Worm (Caenorhabditis elegans): ENCODE data around the gene F36D3.5.

F36D3.5 gene

DNA sequence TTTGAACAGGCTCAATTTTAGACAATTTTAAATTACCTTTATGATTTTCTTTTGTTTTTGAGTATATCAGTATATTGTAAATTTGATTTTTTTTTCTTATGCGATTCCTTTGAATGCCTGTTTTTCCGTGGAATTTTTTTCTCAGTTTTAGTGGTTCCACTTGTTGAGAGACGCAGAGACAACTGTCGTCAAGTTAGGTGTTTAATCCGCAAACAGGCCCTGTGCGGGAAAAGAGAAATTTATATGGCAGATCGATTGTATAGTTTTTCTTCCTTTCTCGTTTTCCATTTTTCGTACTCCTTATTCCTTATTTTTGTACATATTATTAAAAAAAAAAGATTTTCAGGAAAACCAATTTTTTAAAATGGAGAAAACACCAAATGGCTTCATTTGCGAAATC, 16.0 kb downstream of the F36D3.5 start, which contains the start of gene F36D3.1:
TSS of gene F36D3.1 (plus strand) at position 347 of the 400 bp plus-strand sequence.
- no peak for TF ChIP-seq unc-62 (GFP tag; optimal IDR thresholded peaks at IDR 0.05)

DNA sequence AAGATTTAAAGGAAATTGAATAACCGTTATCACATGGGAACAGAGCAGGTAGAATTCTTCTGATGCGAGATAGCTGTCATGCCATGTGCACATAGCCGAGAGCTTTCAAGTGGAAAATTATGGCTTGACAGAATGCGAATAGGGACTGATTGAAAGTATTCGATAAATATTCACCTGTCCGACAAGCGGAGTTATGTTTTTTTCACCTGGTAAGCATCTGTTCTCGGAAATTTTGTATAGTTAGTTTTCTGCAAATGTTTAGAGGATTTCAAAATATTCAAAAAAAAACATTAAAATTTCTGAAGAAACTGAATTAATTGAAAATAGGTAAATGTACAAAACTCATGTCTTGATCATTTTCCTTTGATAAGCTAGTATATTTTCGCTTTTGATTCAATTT, 17.5 kb downstream of the F36D3.5 start, which contains the start of gene srh-136:
TSS of gene srh-136 (minus strand) at position 93 of the 400 bp plus-strand sequence.
- TF ChIP-seq unc-62 (GFP tag; optimal IDR thresholded peaks at IDR 0.05): no peak

DNA sequence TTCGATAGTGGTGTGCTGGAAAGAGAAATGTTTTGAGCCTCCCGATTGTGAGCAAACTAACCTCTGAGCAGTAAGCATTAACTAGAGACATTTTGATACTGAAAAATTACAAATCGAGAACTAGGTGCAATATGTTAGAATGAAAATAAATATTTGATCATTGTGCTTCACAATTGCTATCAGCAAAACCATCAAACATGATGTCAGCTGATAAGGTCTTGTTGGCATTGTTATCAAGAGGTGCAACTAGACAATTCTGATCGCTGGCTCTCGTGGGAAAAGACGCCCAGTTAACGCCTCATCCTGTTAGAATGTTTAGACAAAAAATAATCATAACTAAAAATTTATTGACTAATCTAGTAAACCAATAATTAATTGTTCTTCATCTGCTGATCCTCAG, 20.7 kb downstream of the F36D3.5 start, which contains the start of gene comt-2:
TSS of gene comt-2 (minus strand) at position 131 of the 400 bp plus-strand sequence.
- TF ChIP-seq unc-62 (GFP tag; optimal IDR thresholded peaks at IDR 0.05): no peak

DNA sequence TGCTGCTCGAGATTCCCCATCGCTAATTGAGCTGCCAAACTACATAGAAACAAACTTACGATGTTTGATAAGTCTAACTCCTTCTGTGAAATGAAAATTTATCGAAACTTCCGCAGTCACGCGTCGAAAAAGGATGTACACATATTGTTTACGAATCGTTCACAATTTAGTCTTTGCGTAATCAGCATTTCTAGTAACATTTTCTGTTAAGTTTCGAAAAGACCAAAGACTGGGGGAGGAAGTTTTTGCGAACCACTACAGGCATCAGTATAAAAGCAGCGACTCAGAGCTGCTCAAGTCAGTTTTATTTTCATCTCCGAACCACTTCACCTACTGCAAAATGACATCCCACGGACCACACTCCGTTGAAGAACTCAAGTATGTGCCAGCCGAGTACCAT, 26.9 kb downstream of the F36D3.5 start, which contains the start of gene sqst-4:
TSS of gene sqst-4 (plus strand) at position 301 of the 400 bp plus-strand sequence.
- TF ChIP-seq unc-62 (GFP tag; optimal IDR thresholded peaks at IDR 0.05): no peak

DNA sequence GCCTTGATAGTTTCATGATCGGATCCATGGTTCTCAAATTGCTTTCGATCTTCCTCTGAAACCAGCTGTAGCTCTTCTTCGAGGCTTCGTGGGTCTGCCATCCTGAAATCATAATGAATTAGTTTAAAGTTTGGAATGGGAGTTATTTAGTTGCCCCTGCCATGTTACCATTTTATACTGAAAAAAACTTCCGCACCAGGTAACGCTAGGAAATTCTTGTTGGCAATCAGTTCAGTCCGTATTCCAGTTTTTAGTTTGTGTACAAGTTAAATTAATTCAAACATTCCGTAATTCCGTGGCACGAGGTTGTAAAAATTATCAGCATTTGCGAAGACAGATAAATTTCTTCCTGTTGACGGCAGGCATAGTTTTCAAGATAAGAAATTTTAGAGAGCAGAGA, 27.6 kb downstream of the F36D3.5 start, which contains the start of gene Y32B12A.5:
TSS of gene Y32B12A.5 (minus strand) at position 101 of the 400 bp plus-strand sequence.
- no peak for TF ChIP-seq unc-62 (GFP tag; optimal IDR thresholded peaks at IDR 0.05)

DNA sequence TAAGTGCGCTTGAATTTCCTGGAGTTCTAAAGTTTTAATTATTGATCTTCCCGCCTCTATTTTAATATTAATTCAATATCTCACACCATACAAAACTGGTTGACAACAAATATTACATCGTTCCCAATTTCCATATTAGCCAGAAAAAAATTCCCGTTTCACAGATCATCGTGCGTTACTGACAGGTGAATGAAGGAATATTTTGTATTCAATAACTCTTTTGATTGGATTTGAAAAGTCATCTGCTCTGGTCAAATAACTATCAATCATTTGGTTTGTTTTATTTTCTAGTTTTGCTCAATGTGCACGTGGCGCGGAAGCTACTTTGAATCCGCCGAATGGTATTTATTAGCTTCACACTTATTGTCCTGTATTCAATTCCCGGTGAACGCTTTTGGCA, 31.4 kb downstream of the F36D3.5 start, which contains the start of gene srh-139:
TSS of gene srh-139 (plus strand) at position 301 of the 400 bp plus-strand sequence.
- no peak for TF ChIP-seq unc-62 (GFP tag; optimal IDR thresholded peaks at IDR 0.05)

DNA sequence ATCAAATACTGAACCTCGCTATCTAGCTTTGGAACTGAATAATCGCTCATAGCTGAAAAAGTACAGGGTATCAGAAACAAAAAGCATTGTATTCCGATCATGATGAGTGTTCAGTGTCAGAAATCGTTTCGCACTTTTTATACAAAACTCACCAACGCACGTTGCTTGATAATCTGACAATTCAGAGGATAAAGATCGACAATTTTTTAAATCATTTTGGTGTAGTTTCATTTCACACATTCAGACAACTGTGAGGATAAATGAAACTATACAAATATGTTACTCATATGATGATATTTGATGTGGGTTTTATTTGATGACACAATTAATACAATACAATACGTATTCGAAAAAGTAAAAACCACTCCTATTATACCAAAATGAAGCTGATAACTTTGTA, 32.0 kb downstream of the F36D3.5 start, which contains the start of gene F57E7.2:
TSS of gene F57E7.2 (minus strand) at position 101 of the 400 bp plus-strand sequence.
- no peak for TF ChIP-seq unc-62 (GFP tag; optimal IDR thresholded peaks at IDR 0.05)

DNA sequence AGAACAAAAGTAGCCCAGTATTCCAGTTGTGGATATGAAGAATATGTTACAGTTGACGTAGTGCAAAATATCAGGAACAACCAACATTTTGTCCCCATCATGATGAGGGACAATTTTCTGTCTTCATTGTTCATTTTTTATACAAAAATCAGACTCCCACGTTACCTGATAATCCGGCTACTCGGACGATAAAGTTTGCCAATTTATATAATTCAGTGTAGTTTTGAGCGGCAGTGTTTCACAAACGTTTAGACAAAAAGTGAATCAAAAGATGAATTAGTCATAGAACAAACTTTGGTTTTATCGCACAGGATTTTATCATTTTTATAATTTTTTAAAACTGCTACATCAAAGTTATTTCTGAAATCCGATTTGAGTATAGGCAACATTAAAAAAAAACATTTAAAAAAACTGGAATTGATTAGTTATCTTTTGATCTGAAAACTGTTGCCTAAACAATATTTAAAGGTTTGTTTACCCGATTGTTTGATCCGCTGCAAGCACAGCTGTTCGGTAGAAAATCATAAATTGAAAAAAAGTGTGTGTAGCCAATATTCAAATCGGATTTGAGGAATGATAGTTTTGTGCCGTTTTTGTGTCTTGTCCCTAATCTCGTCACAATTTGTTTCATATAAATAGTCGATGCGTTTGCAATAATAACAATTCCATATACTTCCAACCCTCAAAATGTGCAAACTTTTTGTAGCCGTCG, 34.0 kb downstream of the F36D3.5 start, which contains the start of the genes F57E7.4 and spig-6:
TSS of gene F57E7.4 (minus strand) at position 101 of the 712 bp plus-strand sequence.
TSS of gene spig-6 (plus strand) at position 662 of the 712 bp plus-strand sequence.
- TF ChIP-seq unc-62 (GFP tag; optimal IDR thresholded peaks at IDR 0.05): no peak

DNA sequence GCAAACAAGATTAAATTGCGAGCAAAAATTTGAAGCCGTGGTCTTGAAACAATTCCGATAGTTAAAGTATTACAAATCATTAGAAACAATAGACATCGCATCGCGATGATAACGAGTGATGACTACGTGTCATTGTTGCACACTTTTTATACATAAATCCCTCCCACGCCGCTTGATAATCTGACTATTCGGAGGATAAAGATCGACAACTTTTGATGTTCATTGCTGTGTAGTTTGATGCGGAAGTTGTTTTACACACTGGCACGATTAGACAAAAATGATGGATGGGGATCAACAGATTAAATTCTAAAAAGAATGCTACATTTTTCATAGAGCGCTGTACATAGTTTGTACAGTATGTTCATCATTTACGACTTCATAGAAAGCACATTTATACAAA, 35.8 kb downstream of the F36D3.5 start, which contains the start of gene T08G3.11:
TSS of gene T08G3.11 (minus strand) at position 101 of the 400 bp plus-strand sequence.
- TF ChIP-seq unc-62 (GFP tag; optimal IDR thresholded peaks at IDR 0.05): no peak

DNA sequence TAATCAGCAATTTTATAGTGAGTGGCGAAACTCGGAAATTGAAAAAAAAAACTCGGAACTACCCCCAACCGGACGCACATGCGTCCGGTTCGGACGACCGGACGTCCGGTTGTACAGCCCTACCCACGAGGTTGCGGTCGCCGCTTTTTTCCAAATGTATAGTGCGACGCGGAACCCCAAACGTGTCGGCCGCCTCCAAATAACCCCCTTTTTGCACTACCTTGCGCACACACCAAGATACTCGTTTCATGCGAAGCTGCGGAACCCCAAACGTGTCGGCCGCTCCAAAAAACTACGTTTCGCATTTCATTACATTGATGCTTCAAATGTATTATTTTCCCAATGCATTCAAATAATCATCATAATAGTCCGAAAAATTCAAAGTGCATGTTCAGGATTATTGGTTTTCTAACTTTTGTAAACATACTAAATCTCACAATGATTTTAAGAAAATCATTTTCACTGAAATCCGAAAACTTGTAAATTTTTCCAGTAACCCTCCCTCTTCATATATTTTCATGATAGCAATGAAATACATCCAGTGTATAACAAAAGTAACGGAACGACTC, 43.0 kb downstream of the F36D3.5 start, which contains the start of gene srw-35:
TSS of gene srw-35 (plus strand) at position 519 of the 569 bp plus-strand sequence.
- TF ChIP-seq unc-62 (GFP tag; optimal IDR thresholded peaks at IDR 0.05): no peak

DNA sequence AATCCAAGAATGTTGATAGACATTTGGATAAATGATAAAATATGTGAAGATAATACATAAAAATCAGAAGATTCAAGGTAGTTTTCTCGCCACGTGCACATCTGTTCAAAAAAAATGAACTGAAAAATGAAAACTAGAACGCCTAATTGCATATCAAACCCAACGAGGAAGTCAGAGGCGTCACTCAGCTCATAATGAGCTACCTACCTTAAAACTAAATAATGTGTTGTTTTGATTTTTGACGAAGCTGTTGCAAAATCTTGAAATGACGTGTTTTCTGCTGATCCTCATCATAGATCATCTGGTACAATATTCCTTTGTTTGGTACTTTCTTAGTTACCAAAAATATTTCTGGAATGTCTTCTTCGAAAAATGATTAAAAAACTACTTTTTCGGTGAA, 44.1 kb downstream of the F36D3.5 start, which contains the start of gene srh-138:
TSS of gene srh-138 (minus strand) at position 101 of the 400 bp plus-strand sequence.
- no peak for TF ChIP-seq unc-62 (GFP tag; optimal IDR thresholded peaks at IDR 0.05)

DNA sequence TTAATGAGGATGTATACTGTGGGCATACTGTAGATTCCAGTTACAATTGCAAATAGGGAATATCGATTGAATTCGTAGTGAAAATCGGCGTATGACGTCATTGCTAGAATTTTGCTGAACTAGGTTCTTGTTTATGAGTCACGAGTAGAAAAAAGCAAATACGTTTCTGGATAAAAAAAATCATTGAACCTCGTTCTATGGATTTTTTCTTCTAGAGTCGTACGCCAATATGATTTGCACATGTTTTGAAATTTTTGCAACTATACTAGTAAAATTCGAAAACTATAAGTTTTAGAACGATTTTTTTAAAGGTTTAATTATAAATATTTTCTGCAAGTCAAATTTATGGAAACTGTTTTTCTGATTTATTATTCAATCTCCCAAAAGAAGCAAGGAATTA, 47.2 kb downstream of the F36D3.5 start, which contains the start of gene sru-44:
TSS of gene sru-44 (minus strand) at position 101 of the 400 bp plus-strand sequence.
- TF ChIP-seq unc-62 (GFP tag; optimal IDR thresholded peaks at IDR 0.05): no peak

DNA sequence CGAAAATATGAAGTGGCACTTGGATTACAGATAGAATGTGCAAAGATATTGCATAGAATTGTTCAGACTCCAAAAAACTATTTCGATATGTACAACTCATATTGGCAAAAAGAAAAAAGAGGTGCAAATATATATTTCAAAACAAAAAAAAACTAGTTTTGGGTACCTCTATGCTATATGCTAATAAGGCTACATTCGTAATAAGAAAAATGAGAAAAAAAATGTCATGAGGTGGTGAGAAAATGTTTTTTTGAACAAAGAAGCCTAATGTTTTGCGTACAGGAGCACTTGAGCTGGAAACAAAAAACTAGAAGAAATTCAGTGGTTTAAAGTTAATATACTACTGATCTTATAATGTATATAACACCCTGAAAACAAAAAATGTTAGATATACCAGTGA, 54.2 kb downstream of the F36D3.5 start, which contains the start of gene srh-142:
TSS of gene srh-142 (minus strand) at position 101 of the 400 bp plus-strand sequence.
- TF ChIP-seq unc-62 (GFP tag; optimal IDR thresholded peaks at IDR 0.05): no peak
